Fruit fly (Drosophila melanogaster): ENCODE measurements around the gene RpS14b.

Gene RpS14b

DNA sequence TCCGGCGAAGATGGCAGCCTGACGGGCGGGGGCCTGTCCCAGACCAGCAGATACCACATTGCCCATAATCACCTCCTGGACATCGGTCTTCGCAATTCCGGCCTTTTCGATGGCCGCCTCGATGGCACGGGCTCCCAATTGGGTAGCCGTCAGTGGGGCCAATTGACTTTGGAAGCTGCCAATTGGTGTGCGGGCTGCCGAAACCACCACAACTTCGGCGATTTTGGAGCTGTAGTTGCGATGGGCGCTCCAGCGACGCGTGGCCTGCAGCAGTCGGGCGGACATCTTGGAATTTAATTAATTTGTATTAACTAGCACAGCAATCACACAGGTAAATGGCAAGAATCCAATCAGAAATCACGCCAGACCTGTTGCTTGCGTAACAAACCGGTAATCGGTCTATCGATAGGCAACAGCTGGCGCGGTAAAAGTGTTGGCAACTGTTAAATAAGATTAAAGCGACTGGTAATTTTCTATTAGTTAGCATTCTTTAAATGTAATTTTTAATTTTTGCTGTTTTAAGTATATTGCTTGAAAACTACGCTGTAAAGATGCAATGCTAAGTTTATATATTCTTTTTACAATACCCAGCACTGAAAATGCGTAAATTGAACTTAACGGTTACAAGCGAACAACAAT lies 46.2 kb upstream of the RpS14b start, which contains the start of gene Acat1 (continued):
- TF ChIP-seq ttk (GFP tag; IDR thresholded peaks at IDR 0.05), result peak; percentile 24; the same call in 1 of the 2 replicates
- peak; percentile 0 for TF ChIP-seq CG34376 (GFP tag; optimal IDR thresholded peaks at IDR 0.05)
- peak; percentile 56 for TF ChIP-seq Asciz (GFP tag; optimal IDR thresholded peaks at IDR 0.05)
- peak; percentile 43 for TF ChIP-seq kah (GFP tag; optimal IDR thresholded peaks at IDR 0.05)
- peak; percentile 48; the same call in 1 of the 2 replicates for TF ChIP-seq HLH3B (GFP tag; IDR thresholded peaks at IDR 0.05)
- no peak for TF ChIP-seq sim (GFP tag; IDR thresholded peaks at IDR 0.05)
- TF ChIP-seq stwl (tag; optimal IDR thresholded peaks at IDR 0.05), result peak; percentile 87
- peak; percentile 48 for TF ChIP-seq CG10654 (GFP tag; optimal IDR thresholded peaks at IDR 0.05)
- TF ChIP-seq repo (GFP tag; optimal IDR thresholded peaks at IDR 0.05), result peak; percentile 42
- no peak for TF ChIP-seq CG10543 (GFP tag; optimal IDR thresholded peaks at IDR 0.05)
- TF ChIP-seq bsh (GFP tag; optimal IDR thresholded peaks at IDR 0.05), result peak in 1 of 2 experiments; percentile 64
- no peak for TF ChIP-seq btn (GFP tag; optimal IDR thresholded peaks at IDR 0.05)
- no peak for TF ChIP-seq CG17912 (GFP tag; optimal IDR thresholded peaks at IDR 0.05)
- no peak for TF ChIP-seq CG33557 (GFP tag; optimal IDR thresholded peaks at IDR 0.05)
- TF ChIP-seq sna (GFP tag; IDR thresholded peaks at IDR 0.05; ENCODE audit: partially characterized antibody), result 0 out of 2 replicates have a peak, but pooled peaks have one; percentile 29
- peak; percentile 34; the same call in 1 of the 2 replicates for TF ChIP-seq CG7372 (GFP tag; IDR thresholded peaks at IDR 0.05)
- peak; percentile 52 for TF ChIP-seq trem (tag; optimal IDR thresholded peaks at IDR 0.05)
- TF ChIP-seq Dll (GFP tag; IDR thresholded peaks at IDR 0.05; ENCODE audit: partially characterized antibody), result peak; percentile 61; the same call in 3 of the 4 replicates
- peak; percentile 18; the same call in 1 of the 2 replicates for TF ChIP-seq hbn (GFP tag; IDR thresholded peaks at IDR 0.05; ENCODE audit: partially characterized antibody)
- no peak for TF ChIP-seq CG17359 (tag; optimal IDR thresholded peaks at IDR 0.05)
- peak; percentile 44 for TF ChIP-seq tx (GFP tag; optimal IDR thresholded peaks at IDR 0.05)
- peak; percentile 76; the same call in 1 of the 3 replicates for TF ChIP-seq ken (GFP tag; IDR thresholded peaks at IDR 0.05)
- 0 out of 4 replicates have a peak, but pooled peaks have one; percentile 56 for TF ChIP-seq chinmo (GFP tag; IDR thresholded peaks at IDR 0.05; ENCODE audit: partially characterized antibody)
- no peak; the same call in 1 of the 2 replicates for TF ChIP-seq Atf6 (GFP tag; IDR thresholded peaks at IDR 0.05)
- peak; percentile 50 for TF ChIP-seq pzg (GFP tag; optimal IDR thresholded peaks at IDR 0.05)
- peak; percentile 66 for TF ChIP-seq stc (GFP tag; IDR thresholded peaks at IDR 0.05)
- TF ChIP-seq fd3F (GFP tag; optimal IDR thresholded peaks at IDR 0.05), result no peak
- peak; percentile 76 for TF ChIP-seq ci (GFP tag; IDR thresholded peaks at IDR 0.05)
- peak; percentile 41; the same call in 1 of the 2 replicates for TF ChIP-seq CG11247 (GFP tag; IDR thresholded peaks at IDR 0.05)
- TF ChIP-seq gsb-n (tag; optimal IDR thresholded peaks at IDR 0.05), result peak; percentile 44
- TF ChIP-seq D19A (tag; optimal IDR thresholded peaks at IDR 0.05), result peak; percentile 46
- peak; percentile 53; the same call in 1 of the 2 replicates for TF ChIP-seq sob (GFP tag; IDR thresholded peaks at IDR 0.05)
- no peak for TF ChIP-seq onecut (GFP tag; IDR thresholded peaks at IDR 0.05)
- TF ChIP-seq CG32772 (GFP tag; IDR thresholded peaks at IDR 0.05), result 0 out of 2 replicates have a peak, but pooled peaks have one; percentile 5
- TF ChIP-seq CG12236 (GFP tag; optimal IDR thresholded peaks at IDR 0.05), result peak; percentile 15
- TF ChIP-seq H15 (GFP tag; IDR thresholded peaks at IDR 0.05), result no peak
- TF ChIP-seq ase (GFP tag; IDR thresholded peaks at IDR 0.05), result no peak
- peak; percentile 37 for TF ChIP-seq CoRest (tag; optimal IDR thresholded peaks at IDR 0.05)
- TF ChIP-seq cato (GFP tag; optimal IDR thresholded peaks at IDR 0.05; ENCODE audit: borderline replicate concordance), result peak; percentile 12
- peak; percentile 6 for TF ChIP-seq MTF-1 (GFP tag; optimal IDR thresholded peaks at IDR 0.05; ENCODE audit: borderline replicate concordance)
- TF ChIP-seq PHDP (tag; optimal IDR thresholded peaks at IDR 0.05), result peak; percentile 61
- TF ChIP-seq Meics (GFP tag; optimal IDR thresholded peaks at IDR 0.05), result peak; percentile 52
- TF ChIP-seq CG18764 (GFP tag; optimal IDR thresholded peaks at IDR 0.05), result peak; percentile 15
- TF ChIP-seq Xbp1 (GFP tag; optimal IDR thresholded peaks at IDR 0.05), result peak; percentile 56
- peak; percentile 65 for TF ChIP-seq slbo (GFP tag; IDR thresholded peaks at IDR 0.05)
- TF ChIP-seq Hr3 (GFP tag; optimal IDR thresholded peaks at IDR 0.05), result peak; percentile 35
- no peak for TF ChIP-seq ERR (GFP tag; optimal IDR thresholded peaks at IDR 0.05)
- TF ChIP-seq sens-2 (GFP tag; IDR thresholded peaks at IDR 0.05), result peak; percentile 27; the same call in 1 of the 2 replicates
- no peak for TF ChIP-seq disco-r (GFP tag; optimal IDR thresholded peaks at IDR 0.05)
